Worm (Caenorhabditis elegans) whole organism, L1 larva: ENCODE results near the gene C08F8.15.
"Not testable (repeated sequence)": the region's sequence is repeated elsewhere in the genome, so short reads cannot be mapped to it uniquely, and the experiment has no call there.

Experiments used
- ceh-8 ChIP-seq: fragments of 200-800 bp; sonication (Bioruptor generic); optimal IDR thresholded peaks from 2 replicates; lab custom pipeline; 2018; ENCODE audit warnings: mild to moderate bottlenecking, missing genetic modification characterization, moderate library complexity, missing compliant biosample characterization
- efl-1 ChIP-seq, 4 experiments: fragments of 150-350 bp; optimal IDR thresholded peaks in 3 of 4; peaks in 1 of 4; 1 replicate in 1 of 4; 2 replicates in 3 of 4; lab custom pipeline; 2014; ENCODE audit warnings: missing biosample characterization in 2 of 4, missing genetic modification characterization in 2 of 4, missing genetic modification reagents in 2 of 4
- egl-27 ChIP-seq, 2 experiments: fragments of 150-350 bp in 1 of 2; sonication (generic microtip); optimal IDR thresholded peaks; 3 replicates each; lab custom pipeline; 2017 to 2018; ENCODE audit warnings: missing biosample characterization in 2 of 2, missing genetic modification characterization in 2 of 2, missing genetic modification reagents in 2 of 2
- ets-5 ChIP-seq: fragments of 200-800 bp; sonication (Bioruptor generic); IDR thresholded peaks from 2 replicates; pipeline ENCODE4 v1.3.6; 2022; ENCODE audit warnings: missing genetic modification characterization, missing compliant biosample characterization
- fos-1 ChIP-seq: fragments of 150-350 bp; optimal IDR thresholded peaks from 2 replicates; lab custom pipeline; 2014; ENCODE audit warnings: missing biosample characterization, missing genetic modification characterization
- grh-1 ChIP-seq: fragments of 200-800 bp; sonication (Bioruptor generic); IDR thresholded peaks from 2 replicates; pipeline ENCODE4 v1.3.6; 2022; ENCODE audit warnings: missing genetic modification reagents, missing genetic modification characterization, missing compliant biosample characterization
- hlh-17 ChIP-seq: fragments of 200-800 bp; sonication (Bioruptor generic); optimal IDR thresholded peaks from 2 replicates; lab custom pipeline; 2018; ENCODE audit warnings: missing genetic modification characterization, mild to moderate bottlenecking, missing compliant biosample characterization, moderate library complexity, borderline replicate concordance
- hlh-4 ChIP-seq: sonication (generic microtip); optimal IDR thresholded peaks from 2 replicates; lab custom pipeline; 2016; ENCODE audit warnings: mild to moderate bottlenecking, missing genetic modification characterization, missing compliant biosample characterization
- irx-1 ChIP-seq: sonication (generic microtip); optimal IDR thresholded peaks from 2 replicates; lab custom pipeline; 2016; ENCODE audit warnings: missing genetic modification characterization, missing compliant biosample characterization
- isw-1 ChIP-seq: fragments of 200-800 bp; sonication (Bioruptor generic); IDR thresholded peaks from 2 replicates; pipeline ENCODE4 v1.3.6; 2022; ENCODE audit warnings: missing genetic modification characterization, missing compliant biosample characterization
- lin-15B ChIP-seq: fragments of 150-350 bp; sonication (generic microtip); optimal IDR thresholded peaks from 3 replicates; lab custom pipeline; 2014; ENCODE audit warnings: missing biosample characterization, missing genetic modification characterization
- lir-3 ChIP-seq: sonication (generic microtip); optimal IDR thresholded peaks from 2 replicates; lab custom pipeline; 2016; ENCODE audit warnings: mild to moderate bottlenecking, missing genetic modification characterization, moderate library complexity, missing compliant biosample characterization; ENCODE audit not compliant: poor library complexity
- mab-9 ChIP-seq: fragments of 200-800 bp; sonication (Bioruptor generic); IDR thresholded peaks from 2 replicates; pipeline ENCODE4 v1.3.6; 2022; ENCODE audit warnings: missing genetic modification reagents, missing genetic modification characterization, missing compliant biosample characterization
- mef-2 ChIP-seq: fragments of 150-350 bp; optimal IDR thresholded peaks from 2 replicates; lab custom pipeline; 2014; ENCODE audit warnings: missing biosample characterization, missing genetic modification characterization
- mep-1 ChIP-seq: fragments of 150-350 bp; optimal IDR thresholded peaks from 2 replicates; lab custom pipeline; 2014; ENCODE audit warnings: missing biosample characterization, missing genetic modification characterization
- nhr-12 ChIP-seq: sonication (generic microtip); optimal IDR thresholded peaks from 2 replicates; lab custom pipeline; 2017; ENCODE audit warnings: missing biosample characterization, missing genetic modification characterization
- nhr-19 ChIP-seq: fragments of 200-800 bp; sonication (Bioruptor generic); conservative IDR thresholded peaks from 2 replicates; pipeline ENCODE4 v1.3.6; 2022; ENCODE audit warnings: missing genetic modification characterization, missing compliant biosample characterization
- nhr-20 ChIP-seq: sonication (generic microtip); optimal IDR thresholded peaks from 2 replicates; lab custom pipeline; 2016; ENCODE audit warnings: mild to moderate bottlenecking, missing genetic modification characterization, missing compliant biosample characterization
- nhr-237 ChIP-seq: fragments of 150-350 bp; optimal IDR thresholded peaks from 2 replicates; lab custom pipeline; 2014; ENCODE audit warnings: missing biosample characterization, missing genetic modification characterization
- nhr-76 ChIP-seq: sonication (generic microtip); optimal IDR thresholded peaks from 2 replicates; lab custom pipeline; 2017; ENCODE audit warnings: missing biosample characterization, missing genetic modification characterization
- nhr-85 ChIP-seq: sonication (generic microtip); peaks from one replicate; lab custom pipeline; 2016; ENCODE audit warnings: missing genetic modification characterization, inconsistent platforms, missing compliant biosample characterization
- pax-3 ChIP-seq: fragments of 200-800 bp; sonication (Bioruptor generic); optimal IDR thresholded peaks from 2 replicates; lab custom pipeline; 2018; ENCODE audit warnings: mild to moderate bottlenecking, missing genetic modification characterization, moderate library complexity, missing compliant biosample characterization
- pqm-1 ChIP-seq: sonication (generic microtip); optimal IDR thresholded peaks from 3 replicates; lab custom pipeline; 2017; ENCODE audit warnings: missing biosample characterization, missing genetic modification characterization
- rnt-1 ChIP-seq: sonication (generic microtip); optimal IDR thresholded peaks from 2 replicates; lab custom pipeline; 2016; ENCODE audit warnings: mild to moderate bottlenecking, missing genetic modification characterization, moderate library complexity, missing compliant biosample characterization
- snpc-4 ChIP-seq: fragments of 150-350 bp; optimal IDR thresholded peaks from 2 replicates; lab custom pipeline; 2014; ENCODE audit warnings: missing biosample characterization, missing genetic modification characterization
- sptf-1 ChIP-seq: fragments of 150-350 bp; optimal IDR thresholded peaks from 2 replicates; lab custom pipeline; 2014; ENCODE audit warnings: missing biosample characterization, missing genetic modification characterization
- tlp-1 ChIP-seq: fragments of 150-350 bp; optimal IDR thresholded peaks from 2 replicates; lab custom pipeline; 2014; ENCODE audit warnings: missing biosample characterization, missing genetic modification characterization
- unc-130 ChIP-seq: fragments of 150-350 bp; optimal IDR thresholded peaks from 2 replicates; lab custom pipeline; 2017; ENCODE audit warnings: missing biosample characterization, missing genetic modification characterization, inconsistent platforms
- unc-30 ChIP-seq: sonication (generic microtip); optimal IDR thresholded peaks from 2 replicates; lab custom pipeline; 2017; ENCODE audit warnings: missing biosample characterization, missing genetic modification characterization
- zag-1 ChIP-seq: fragments of 150-350 bp; optimal IDR thresholded peaks from 2 replicates; lab custom pipeline; 2014; ENCODE audit warnings: missing biosample characterization, missing genetic modification characterization

Gene C08F8.15

ce11 chrIV:11160707-11161106, at the start of gene C08F8.15:
Gene C08F8.15, minus strand, starts transcription at chrIV:11160807.
- no peak for TF ChIP-seq isw-1
- no peak for TF ChIP-seq efl-1 (optimal IDR thresholded peaks at IDR 0.05; lab: Kevin White, UChicago)
- TF ChIP-seq efl-1 (GFP tag; optimal IDR thresholded peaks at IDR 0.05 in 1 of 2; lab: Kevin White, UChicago) = peak in 1 of 2 experiments; percentile 67
- TF ChIP-seq hlh-4 = no peak
- no peak for TF ChIP-seq snpc-4 (tag; lab: Kevin White, UChicago)

DNA sequence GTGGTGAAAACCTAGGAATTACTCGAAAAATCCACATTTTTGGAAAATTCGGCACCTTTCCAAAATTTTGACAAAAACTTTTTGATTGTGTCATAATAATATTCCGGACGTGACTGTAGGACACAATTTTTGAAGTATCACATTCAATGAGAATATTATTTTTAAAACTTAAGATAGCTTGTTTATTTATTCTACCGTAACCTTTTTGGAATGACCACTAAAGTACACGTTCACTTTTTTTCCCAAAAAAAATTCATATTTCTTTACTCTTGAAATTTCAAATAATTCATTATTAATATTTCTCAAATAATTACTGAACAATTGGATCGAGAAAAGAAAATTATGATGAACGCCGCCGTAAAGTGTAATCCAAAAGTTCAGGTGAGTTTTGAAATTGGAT, 46.6 kb upstream of the C08F8.15 start, which contains the start of gene R07H5.9:
Gene R07H5.9 (plus strand): TSS at position 301 of the 400 bp plus-strand sequence.
- TF ChIP-seq fos-1 (tag; lab: Kevin White, UChicago) (no peak), ceh-8 (no peak), tlp-1 (tag; lab: Kevin White, UChicago) (no peak), mef-2 (tag; lab: Kevin White, UChicago) (no peak), pqm-1 (tag; lab: Kevin White, UChicago) (no peak), egl-27 (tag; optimal IDR thresholded peaks at IDR 0.05; lab: Kevin White, UChicago) (no peak), irx-1 (tag; lab: Kevin White, UChicago) (no peak), unc-30 (tag; lab: Kevin White, UChicago) (no peak), lir-3 (tag; lab: Kevin White, UChicago) (no peak), nhr-237 (tag; lab: Kevin White, UChicago) (no peak), mab-9 (GFP tag; lab: Robert Waterston, UW) (no peak), nhr-12 (no peak)

- TF ChIP-seq sptf-1 (tag; lab: Kevin White, UChicago); nhr-85; hlh-4: not testable (repeated sequence)
These were observed 41.8 kb upstream of the C08F8.15 start, which contains the start of gene R07H5.11 for ce11 chrIV:11202389-11202788. Gene R07H5.11, plus strand, starts transcription at chrIV:11202768.

ce11 chrIV:11200682-11201081, 40.1 kb upstream of the C08F8.15 start:
- peak; percentile 30 for TF ChIP-seq nhr-19 (GFP tag; lab: Robert Waterston, UW)

ce11 chrIV:11198983-11199382, 38.4 kb upstream of the C08F8.15 start, which contains the start of gene R07H5.16:
Gene R07H5.16, plus strand, starts transcription at chrIV:11199330.
- TF ChIP-seq isw-1 (peak; percentile 15; the same call in 1 of the 2 replicates), rnt-1 (tag; lab: Kevin White, UChicago) (peak; percentile 2)

DNA sequence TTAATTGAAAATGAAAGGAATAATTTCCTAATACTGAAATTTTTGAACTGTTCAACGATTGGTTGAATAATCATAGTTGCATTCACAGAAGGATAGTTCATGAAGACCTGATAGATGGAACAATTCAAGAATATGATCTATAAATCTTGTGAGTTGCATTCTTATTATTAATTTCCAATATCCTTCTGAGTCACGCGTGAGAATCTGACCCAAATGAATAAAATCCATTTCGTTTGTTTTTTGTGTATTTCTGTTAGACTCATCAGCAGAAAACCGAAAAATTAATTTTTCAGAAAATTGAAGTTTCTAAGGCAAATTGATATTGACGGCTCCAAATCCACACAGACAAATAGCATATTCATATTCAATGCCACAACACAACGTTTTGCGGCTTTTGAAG, 28.8 kb upstream of the C08F8.15 start, which contains the start of gene fbxb-79:
Gene fbxb-79 (minus strand): TSS at position 101 of the 400 bp plus-strand sequence.
- TF ChIP-seq nhr-76 (tag; lab: Kevin White, UChicago) (no peak), mep-1 (tag; lab: Kevin White, UChicago) (no peak), nhr-237 (tag; lab: Kevin White, UChicago) (no peak), hlh-17 (GFP tag; lab: Kevin White, UChicago) (no peak), unc-130 (tag; lab: Kevin White, UChicago) (no peak), rnt-1 (tag; lab: Kevin White, UChicago) (no peak), ets-5 (GFP tag; lab: Robert Waterston, UW) (no peak), nhr-20 (tag; lab: Kevin White, UChicago) (no peak)

- TF ChIP-seq mab-9 (GFP tag; lab: Robert Waterston, UW) (no peak), lin-15B (tag; lab: Kevin White, UChicago) (no peak), pax-3 (tag; lab: Kevin White, UChicago) (no peak), zag-1 (tag; lab: Kevin White, UChicago) (no peak), hlh-4 (no peak), grh-1 (GFP tag; lab: Robert Waterston, UW) (no peak), unc-30 (tag; lab: Kevin White, UChicago) (no peak), ets-5 (GFP tag; lab: Robert Waterston, UW) (no peak), egl-27 (tag; optimal IDR thresholded peaks at IDR 0.05; lab: Kevin White, UChicago) (no peak), irx-1 (tag; lab: Kevin White, UChicago) (no peak)
These were observed 26.1 kb upstream of the C08F8.15 start, which contains the start of gene sdz-27 for ce11 chrIV:11186729-11187128. Gene sdz-27, plus strand, starts transcription at chrIV:11187029.
